Worm (Caenorhabditis elegans) whole organism, L4/young adult: Measurements from ENCODE around the gene C31G12.1.

Source experiments
- W03F9.2 ChIP-seq: fragments of 150-350 bp; optimal IDR thresholded peaks from 2 replicates; lab custom pipeline; 2014; ENCODE audit warnings: missing biosample characterization, missing genetic modification characterization
- dao-5 ChIP-seq: sonication (generic microtip); optimal IDR thresholded peaks from 2 replicates; lab custom pipeline; 2016; ENCODE audit warnings: missing genotype, missing genetic modification characterization, moderate library complexity, missing compliant biosample characterization
- him-1 ChIP-seq: sonication (generic microtip); optimal IDR thresholded peaks from 2 replicates; lab custom pipeline; 2016; ENCODE audit warnings: missing genotype, missing genetic modification reagents, missing genetic modification characterization, missing compliant biosample characterization

ce11 chrV:18178659-18179058, 1.1 kb upstream of the C31G12.1 start, which contains the start of gene C31G12.4:
- no peak for TF ChIP-seq W03F9.2 (tag; lab: Kevin White, UChicago)
- TF ChIP-seq him-1 (tag; lab: Kevin White, UChicago): no peak
- no peak for TF ChIP-seq dao-5 (tag; lab: Kevin White, UChicago)
